Worm (Caenorhabditis elegans) whole organism, L2 larva: ENCODE data around the gene Y17G9A.2.

Source experiments
- aly-2 ChIP-seq: fragments of 150-350 bp; optimal IDR thresholded peaks from 2 replicates; lab custom pipeline; 2014; ENCODE audit warnings: missing biosample characterization, missing genetic modification characterization
- ama-1 ChIP-seq: fragments of 150-350 bp; optimal IDR thresholded peaks from 2 replicates; lab custom pipeline; 2018; ENCODE audit warnings: inconsistent platforms
- ceh-82 ChIP-seq: fragments of 150-350 bp; optimal IDR thresholded peaks from 2 replicates; lab custom pipeline; 2014; ENCODE audit warnings: missing biosample characterization, missing genetic modification characterization
- crh-2 ChIP-seq: sonication (generic microtip); optimal IDR thresholded peaks from 2 replicates; lab custom pipeline; 2017; ENCODE audit warnings: missing biosample characterization, missing genetic modification characterization
- elt-3 ChIP-seq: sonication (generic microtip); optimal IDR thresholded peaks from 2 replicates; lab custom pipeline; 2017; ENCODE audit warnings: missing biosample characterization, missing genetic modification characterization
- lin-13 ChIP-seq: fragments of 150-350 bp; optimal IDR thresholded peaks from 2 replicates; lab custom pipeline; 2014; ENCODE audit warnings: missing biosample characterization, missing genetic modification reagents, missing genetic modification characterization
- lin-39 ChIP-seq: fragments of 150-350 bp; optimal IDR thresholded peaks from 2 replicates; lab custom pipeline; 2014; ENCODE audit warnings: missing biosample characterization, missing genetic modification reagents, missing genetic modification characterization
- mdl-1 ChIP-seq, 2 experiments: fragments of 150-350 bp in 1 of 2; sonication (generic microtip) in 1 of 2; optimal IDR thresholded peaks; 2 replicates each; lab custom pipeline; 2017; ENCODE audit warnings: missing biosample characterization in 2 of 2, missing genetic modification characterization in 2 of 2
- nhr-237 ChIP-seq: fragments of 150-350 bp; optimal IDR thresholded peaks from 2 replicates; lab custom pipeline; 2014; ENCODE audit warnings: missing biosample characterization, missing genetic modification characterization
- unc-39 ChIP-seq: fragments of 150-350 bp; optimal IDR thresholded peaks from 2 replicates; lab custom pipeline; 2014; ENCODE audit warnings: missing biosample characterization, missing genetic modification characterization
- unc-62 ChIP-seq: fragments of 150-350 bp; optimal IDR thresholded peaks from 2 replicates; lab custom pipeline; 2014; ENCODE audit warnings: missing biosample characterization, missing genetic modification reagents, missing genetic modification characterization

ce11 chrIV:4866599-4866998 is 10.5 kb upstream of the Y17G9A.2 start:
- TF ChIP-seq unc-39 (tag; lab: Kevin White, UChicago) (no peak), nhr-237 (tag; lab: Kevin White, UChicago) (no peak), lin-39 (no peak), unc-62 (GFP tag; lab: Kevin White, UChicago) (no peak), mdl-1 (tag; optimal IDR thresholded peaks at IDR 0.05; lab: Kevin White, UChicago) (no peak), lin-13 (GFP tag; lab: Kevin White, UChicago) (no peak), elt-3 (tag; lab: Kevin White, UChicago) (no peak), crh-2 (tag; lab: Kevin White, UChicago) (no peak), ceh-82 (tag; lab: Kevin White, UChicago) (no peak), aly-2 (tag; lab: Kevin White, UChicago) (no peak), ama-1 (lab: Kevin White, UChicago) (no peak)
